Worm (Caenorhabditis elegans) whole organism, early embryonic: Measurements from ENCODE around the gene srlf-15.

Experiments used
- ama-1 ChIP-seq: fragments of 150-350 bp; optimal IDR thresholded peaks from 2 replicates; lab custom pipeline; 2014
- ceh-13 ChIP-seq: fragments of 200-800 bp; sonication (Bioruptor generic); optimal IDR thresholded peaks from 2 replicates; lab custom pipeline; 2018; ENCODE audit warnings: mild to moderate bottlenecking, missing genetic modification characterization, missing compliant biosample characterization
- ceh-36 ChIP-seq: sonication (generic microtip); optimal IDR thresholded peaks from 2 replicates; lab custom pipeline; 2016; ENCODE audit warnings: missing genetic modification characterization, inconsistent platforms, missing compliant biosample characterization
- flt-1 ChIP-seq: fragments of 200-800 bp; sonication (Bioruptor generic); IDR thresholded peaks from 2 replicates; pipeline ENCODE4 v1.3.6; 2022; ENCODE audit warnings: missing genetic modification characterization, missing compliant biosample characterization
- hnd-1 ChIP-seq: sonication (generic microtip); optimal IDR thresholded peaks from 2 replicates; lab custom pipeline; 2016; ENCODE audit warnings: missing genetic modification characterization, missing compliant biosample characterization
- sea-1 ChIP-seq: fragments of 200-800 bp; sonication (Bioruptor generic); conservative IDR thresholded peaks from 2 replicates; pipeline ENCODE4 v1.3.6; 2022; ENCODE audit warnings: missing genetic modification characterization, missing compliant biosample characterization

ce11 chrII:11064191-11064695 is 28.4 kb downstream of the srlf-15 start:
- no peak for TF ChIP-seq hnd-1
- no peak for TF ChIP-seq ama-1
- no peak for TF ChIP-seq ceh-13 (GFP tag; lab: Kevin White, UChicago)
- no peak for TF ChIP-seq flt-1 (GFP tag; lab: Robert Waterston, UW)
- TF ChIP-seq ceh-36 = no peak
- TF ChIP-seq sea-1 (GFP tag; lab: Robert Waterston, UW) = no peak
